Fruit fly (Drosophila melanogaster) whole organism, adult: ENCODE data around the gene ind.

Experiments used
- CG11617 ChIP-seq: fragments of 200-800 bp; sonication (Bioruptor generic); optimal IDR thresholded peaks from 2 replicates; lab custom pipeline; 2017; ENCODE audit warnings: mild to moderate bottlenecking, missing biosample characterization, missing genetic modification reagents, missing genetic modification characterization
- CG12768 ChIP-seq: fragments of 200-800 bp; sonication (Bioruptor generic); optimal IDR thresholded peaks from 2 replicates; lab custom pipeline; 2017; ENCODE audit warnings: missing biosample characterization, missing genetic modification characterization, mild to moderate bottlenecking, moderate library complexity, missing genetic modification reagents
- CG14711 ChIP-seq: fragments of 200-800 bp; sonication (Bioruptor generic); optimal IDR thresholded peaks from 2 replicates; lab custom pipeline; 2018; ENCODE audit warnings: missing biosample characterization, mild to moderate bottlenecking, missing genetic modification characterization, moderate library complexity
- CG1620 ChIP-seq: fragments of 200-800 bp; sonication (Bioruptor generic); optimal IDR thresholded peaks from 2 replicates; lab custom pipeline; 2016; ENCODE audit warnings: missing biosample characterization, missing genetic modification characterization
- CG33017 ChIP-seq: fragments of 200-800 bp; sonication (Bioruptor generic); optimal IDR thresholded peaks from 2 replicates; lab custom pipeline; 2018; ENCODE audit warnings: missing biosample characterization, mild to moderate bottlenecking, missing genetic modification characterization, moderate library complexity
- CG5204 ChIP-seq: fragments of 200-800 bp; sonication (Bioruptor generic); optimal IDR thresholded peaks from 2 replicates; lab custom pipeline; 2016; ENCODE audit warnings: missing biosample characterization, missing genetic modification characterization
- CG7045 ChIP-seq: fragments of 200-800 bp; sonication (Bioruptor generic); optimal IDR thresholded peaks from 2 replicates; lab custom pipeline; 2017; ENCODE audit warnings: missing biosample characterization, mild to moderate bottlenecking, missing genetic modification characterization
- CG7101 ChIP-seq: fragments of 200-800 bp; sonication (Bioruptor generic); optimal IDR thresholded peaks from 2 replicates; lab custom pipeline; 2018; ENCODE audit warnings: missing biosample characterization, mild to moderate bottlenecking, missing genetic modification characterization, moderate library complexity
- Clk ChIP-seq: fragments of 200-800 bp; sonication (Bioruptor generic); optimal IDR thresholded peaks from 2 replicates; lab custom pipeline; 2017; ENCODE audit warnings: missing biosample characterization, missing genetic modification characterization
- Crg-1 ChIP-seq: fragments of 200-800 bp; sonication (Bioruptor generic); optimal IDR thresholded peaks from 2 replicates; lab custom pipeline; 2016; ENCODE audit warnings: missing biosample characterization, missing genetic modification characterization
- Hr96 ChIP-seq: fragments of 200-800 bp; sonication (Bioruptor generic); optimal IDR thresholded peaks from 2 replicates; lab custom pipeline; 2016; ENCODE audit warnings: missing biosample characterization, missing genetic modification characterization
- Mnt ChIP-seq: fragments of 200-800 bp; sonication (Bioruptor generic); optimal IDR thresholded peaks from 2 replicates; lab custom pipeline; 2016; ENCODE audit warnings: missing biosample characterization, mild to moderate bottlenecking, missing genetic modification characterization
- bab1 ChIP-seq: fragments of 200-800 bp; sonication (Bioruptor generic); optimal IDR thresholded peaks from 3 replicates; lab custom pipeline; 2019; ENCODE audit warnings: missing biosample characterization, mild to moderate bottlenecking, missing genetic modification characterization, moderate library complexity
- cic ChIP-seq: fragments of 200-800 bp; sonication (Bioruptor generic); optimal IDR thresholded peaks from 2 replicates; lab custom pipeline; 2017; ENCODE audit warnings: missing biosample characterization, mild to moderate bottlenecking, missing genetic modification characterization, moderate library complexity
- cnc ChIP-seq, 2 experiments: fragments of >200 bp; optimal IDR thresholded peaks; 2 replicates each; lab custom pipeline; 2017
- kay ChIP-seq: fragments of 200-800 bp; sonication (Bioruptor generic); peaks from one replicate; lab custom pipeline; 2016; ENCODE audit warnings: missing biosample characterization, missing genetic modification characterization, borderline replicate concordance
- ovo ChIP-seq: fragments of 200-800 bp; sonication (Bioruptor generic); optimal IDR thresholded peaks from 2 replicates; lab custom pipeline; 2016; ENCODE audit warnings: missing biosample characterization, missing genetic modification characterization
- pad ChIP-seq: fragments of 200-800 bp; sonication (Bioruptor generic); optimal IDR thresholded peaks from 3 replicates; lab custom pipeline; 2017; ENCODE audit warnings: missing biosample characterization, missing genetic modification characterization, mild to moderate bottlenecking, moderate library complexity, missing genetic modification reagents
- tj ChIP-seq: fragments of 200-800 bp; sonication (Bioruptor generic); optimal IDR thresholded peaks from 3 replicates; lab custom pipeline; 2017; ENCODE audit warnings: missing biosample characterization, mild to moderate bottlenecking, missing genetic modification characterization, moderate library complexity
- toe ChIP-seq: fragments of 200-800 bp; sonication (Bioruptor generic); optimal IDR thresholded peaks from 2 replicates; lab custom pipeline; 2016; ENCODE audit warnings: missing biosample characterization, missing genetic modification characterization

The ind gene

dm6 chr3L:15021008-15021407 lies 22.7 kb downstream of the ind start:
- TF ChIP-seq Hr96 (no peak), CG12768 (no peak), CG7045 (GFP tag; lab: Kevin White, UChicago) (no peak), pad (no peak), CG7101 (tag; lab: Kevin White, UChicago) (no peak), CG11617 (GFP tag; lab: Kevin White, UChicago) (no peak), toe (GFP tag; lab: Kevin White, UChicago) (no peak), Crg-1 (no peak), cnc (optimal IDR thresholded peaks at IDR 0.05; lab: Kevin White, UChicago) (no peak), kay (no peak), Mnt (GFP tag; lab: Kevin White, UChicago) (no peak), CG14711 (no peak), cic (GFP tag; lab: Kevin White, UChicago) (no peak), bab1 (GFP tag; lab: Kevin White, UChicago) (no peak), CG1620 (no peak)

- TF ChIP-seq cic (GFP tag; lab: Kevin White, UChicago) (no peak), CG12768 (peak; percentile 46), CG7101 (tag; lab: Kevin White, UChicago) (no peak)
Measured at dm6 chr3L:15013957-15014692, 29.6 kb downstream of the ind start, which contains the start of gene Reck. Gene Reck, minus strand, starts transcription at chr3L:15014062.

DNA sequence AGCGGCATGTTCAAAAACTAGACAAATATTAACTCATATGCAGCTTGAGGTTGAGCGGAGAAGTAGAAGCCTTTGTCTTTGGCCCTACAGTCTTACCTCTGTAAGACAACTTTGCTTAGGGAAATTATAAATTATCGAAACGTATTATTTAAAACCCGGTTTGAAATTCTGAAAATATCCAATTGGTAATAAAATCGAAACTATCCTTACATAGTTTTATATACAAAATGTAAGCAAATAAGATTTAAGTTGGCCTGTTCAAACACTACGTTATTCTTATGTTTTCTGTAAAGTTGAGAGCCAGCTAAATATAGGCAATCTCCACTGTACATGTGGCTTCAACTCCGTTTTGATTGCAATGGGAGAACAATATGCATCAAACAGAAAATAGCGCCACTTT lies 30.4 kb downstream of the ind start:
- TF ChIP-seq CG11617 (GFP tag; lab: Kevin White, UChicago), result no peak

DNA sequence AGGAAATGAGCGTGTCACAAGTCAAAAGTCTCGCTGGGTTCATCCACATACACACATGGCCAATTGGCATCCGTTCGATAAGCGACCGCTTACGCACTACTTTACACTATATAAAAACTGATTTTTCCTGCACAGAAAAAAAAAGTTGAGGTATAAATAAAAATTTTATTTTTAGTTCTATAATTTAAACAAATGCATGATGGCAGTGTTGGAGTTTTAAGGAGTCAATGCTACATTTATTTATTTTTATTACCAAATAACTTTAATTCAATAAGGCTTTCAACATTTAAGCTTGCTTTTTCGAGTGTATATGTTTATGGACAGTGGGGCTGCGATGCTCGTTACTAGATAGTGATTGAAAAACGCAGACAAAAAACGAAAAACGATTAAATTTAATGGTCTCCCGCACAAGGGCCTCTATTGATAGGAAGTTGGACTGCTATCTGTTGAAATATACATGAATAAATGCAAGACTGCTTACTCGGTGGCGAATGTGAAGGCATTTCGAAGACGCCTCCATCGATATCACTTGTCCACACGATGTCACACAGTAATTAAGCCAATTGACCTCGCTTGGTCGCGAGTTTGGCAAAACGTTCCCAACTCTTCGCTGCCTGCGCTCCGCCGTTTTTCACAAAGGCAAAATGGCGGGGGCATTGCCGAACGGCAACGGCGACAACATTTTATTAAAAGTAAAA lies 31.9 kb downstream of the ind start:
- TF ChIP-seq cic (GFP tag; lab: Kevin White, UChicago) (no peak), CG12768 (peak; percentile 18), pad (no peak), CG33017 (tag; lab: Kevin White, UChicago) (peak; percentile 34), Crg-1 (no peak), cnc (optimal IDR thresholded peaks at IDR 0.05; lab: Kevin White, UChicago) (no peak), CG11617 (GFP tag; lab: Kevin White, UChicago) (no peak), Clk (GFP tag; lab: Kevin White, UChicago) (no peak), bab1 (GFP tag; lab: Kevin White, UChicago) (no peak), Mnt (GFP tag; lab: Kevin White, UChicago) (no peak), CG1620 (no peak), CG14711 (peak; percentile 25), CG7101 (tag; lab: Kevin White, UChicago) (peak; percentile 18), CG7045 (GFP tag; lab: Kevin White, UChicago) (no peak), kay (peak; percentile 61), toe (GFP tag; lab: Kevin White, UChicago) (no peak), ovo (no peak), tj (no peak), Hr96 (no peak), CG5204 (GFP tag; lab: Kevin White, UChicago) (no peak)

DNA sequence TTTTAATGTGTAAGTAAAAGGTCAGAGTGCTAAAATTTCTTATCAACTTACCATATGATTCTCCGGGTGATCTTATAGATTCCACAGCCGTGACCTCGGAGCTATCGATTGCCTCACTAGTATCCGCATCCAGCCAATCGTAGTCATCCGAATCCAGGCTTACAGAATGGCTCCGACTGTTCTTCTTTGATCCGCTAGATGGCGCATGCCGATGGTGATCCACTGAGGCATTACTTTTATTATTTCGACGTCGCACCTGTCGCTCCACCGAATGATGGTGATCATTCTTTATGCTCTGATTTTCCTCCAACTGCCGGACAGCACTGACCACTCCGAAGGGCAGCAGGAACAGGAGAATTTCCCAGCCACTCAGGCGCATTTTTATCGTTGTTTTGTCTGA lies 32.6 kb downstream of the ind start:
- TF ChIP-seq CG7101 (tag; lab: Kevin White, UChicago) (no peak), ovo (no peak), pad (no peak), Mnt (GFP tag; lab: Kevin White, UChicago) (no peak), CG1620 (no peak), cic (GFP tag; lab: Kevin White, UChicago) (no peak), cnc (optimal IDR thresholded peaks at IDR 0.05; lab: Kevin White, UChicago) (no peak)

DNA sequence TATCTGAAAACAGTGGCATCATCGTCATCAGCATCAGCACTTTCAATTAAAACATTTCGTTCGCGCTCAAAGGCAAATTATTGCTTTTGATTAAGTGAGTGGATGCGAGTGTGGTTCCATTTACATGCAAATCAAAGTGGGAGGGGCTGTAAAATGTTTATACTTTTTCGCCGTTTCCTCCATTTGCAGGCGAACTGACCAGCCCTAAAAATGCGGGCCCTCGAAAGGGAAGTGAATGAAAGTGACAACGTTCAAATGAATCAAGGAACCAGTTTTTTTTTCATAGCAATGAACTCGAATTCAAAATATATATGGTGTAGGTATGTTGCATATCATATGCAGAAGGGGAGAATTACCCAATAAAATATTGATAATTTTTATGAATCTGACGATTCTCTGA lies 33.1 kb downstream of the ind start:
- no peak for TF ChIP-seq kay
- TF ChIP-seq CG12768, result no peak
- no peak for TF ChIP-seq toe (GFP tag; lab: Kevin White, UChicago)
- no peak for TF ChIP-seq Clk (GFP tag; lab: Kevin White, UChicago)
- TF ChIP-seq CG5204 (GFP tag; lab: Kevin White, UChicago), result no peak
- no peak for TF ChIP-seq cic (GFP tag; lab: Kevin White, UChicago)
- TF ChIP-seq cnc (optimal IDR thresholded peaks at IDR 0.05; lab: Kevin White, UChicago), result no peak
- TF ChIP-seq CG14711, result no peak
- no peak for TF ChIP-seq CG11617 (GFP tag; lab: Kevin White, UChicago)
- no peak for TF ChIP-seq CG33017 (tag; lab: Kevin White, UChicago)

dm6 chr3L:15009681-15010080 lies 34.0 kb downstream of the ind start:
- TF ChIP-seq Crg-1 (no peak), cic (GFP tag; lab: Kevin White, UChicago) (no peak), CG33017 (tag; lab: Kevin White, UChicago) (no peak), bab1 (GFP tag; lab: Kevin White, UChicago) (no peak), CG7101 (tag; lab: Kevin White, UChicago) (no peak), ovo (no peak), CG11617 (GFP tag; lab: Kevin White, UChicago) (no peak), CG14711 (no peak), toe (GFP tag; lab: Kevin White, UChicago) (no peak), CG7045 (GFP tag; lab: Kevin White, UChicago) (no peak), Mnt (GFP tag; lab: Kevin White, UChicago) (no peak), pad (no peak), kay (no peak), CG12768 (no peak)
